Fruit fly (Drosophila melanogaster): Measurements from ENCODE around the gene CG31706.

dm6 chr2L:11521185-11521584 is 9.7 kb downstream of the CG31706 start, which contains the start of gene CG14930:
- no peak for TF ChIP-seq sv (GFP tag; optimal IDR thresholded peaks at IDR 0.05)
- no peak for TF ChIP-seq sage (GFP tag; optimal IDR thresholded peaks at IDR 0.05)
- no peak for TF ChIP-seq N (GFP tag; optimal IDR thresholded peaks at IDR 0.05)
- no peak for TF ChIP-seq Hr78 (GFP tag; optimal IDR thresholded peaks at IDR 0.05)
- TF ChIP-seq br (GFP tag; optimal IDR thresholded peaks at IDR 0.05): no peak
- no peak for TF ChIP-seq psq (GFP tag; optimal IDR thresholded peaks at IDR 0.05)
- no peak for TF ChIP-seq rgr (GFP tag; optimal IDR thresholded peaks at IDR 0.05)
- TF ChIP-seq pan (optimal IDR thresholded peaks at IDR 0.05): no peak
- TF ChIP-seq Hr83 (GFP tag; optimal IDR thresholded peaks at IDR 0.05; ENCODE audit: poor library complexity, severe bottlenecking): no peak
- no peak for TF ChIP-seq Abd-B (GFP tag; optimal IDR thresholded peaks at IDR 0.05)
- TF ChIP-seq OdsH (GFP tag; optimal IDR thresholded peaks at IDR 0.05): no peak
